Worm (Caenorhabditis elegans) whole organism, midembryonic: ENCODE results near the gene hlh-10.

ENCODE experiments used
- T22C8.4 ChIP-seq: fragments of 200-800 bp; sonication (Bioruptor generic); IDR thresholded peaks from 2 replicates; pipeline ENCODE4 v1.3.6; 2022; ENCODE audit warnings: missing genetic modification characterization, missing compliant biosample characterization
- cog-1 ChIP-seq: sonication (generic microtip); optimal IDR thresholded peaks from 2 replicates; lab custom pipeline; 2016; ENCODE audit warnings: missing genetic modification characterization, missing compliant biosample characterization
- flt-1 ChIP-seq: fragments of 200-800 bp; sonication (Bioruptor generic); IDR thresholded peaks from 2 replicates; pipeline ENCODE4 v1.3.6; 2022; ENCODE audit warnings: missing genetic modification characterization, missing compliant biosample characterization
- klf-2 ChIP-seq: fragments of 200-800 bp; sonication (Bioruptor generic); conservative IDR thresholded peaks from 2 replicates; pipeline ENCODE4 v1.3.6; 2022; ENCODE audit warnings: missing genetic modification reagents, missing genetic modification characterization, missing compliant biosample characterization
- med-1 ChIP-seq: sonication (generic microtip); optimal IDR thresholded peaks from 2 replicates; lab custom pipeline; 2017; ENCODE audit warnings: missing genetic modification characterization, mild to moderate bottlenecking, missing compliant biosample characterization, antibody characterized with exemption, missing genetic modification reagents; ENCODE audit not compliant: insufficient read depth
- ref-1 ChIP-seq: fragments of 200-800 bp; sonication (Bioruptor generic); conservative IDR thresholded peaks from 2 replicates; pipeline ENCODE4 v1.3.6; 2022; ENCODE audit warnings: missing genetic modification reagents, missing genetic modification characterization, missing compliant biosample characterization
- tab-1 ChIP-seq: fragments of 200-800 bp; sonication (Bioruptor generic); IDR thresholded peaks from 2 replicates; pipeline ENCODE4 v1.3.6; 2022; ENCODE audit warnings: missing genetic modification characterization, missing compliant biosample characterization
- ztf-23 ChIP-seq: fragments of 200-800 bp; sonication (Bioruptor generic); IDR thresholded peaks from 2 replicates; pipeline ENCODE4 v1.3.6; 2022; ENCODE audit warnings: missing genetic modification reagents, missing genetic modification characterization, missing compliant biosample characterization
- ztf-29 ChIP-seq: fragments of 200-800 bp; sonication (Bioruptor generic); IDR thresholded peaks from 2 replicates; pipeline ENCODE4 v1.3.6; 2022; ENCODE audit warnings: missing genetic modification reagents, missing genetic modification characterization, missing compliant biosample characterization

hlh-10 gene

DNA sequence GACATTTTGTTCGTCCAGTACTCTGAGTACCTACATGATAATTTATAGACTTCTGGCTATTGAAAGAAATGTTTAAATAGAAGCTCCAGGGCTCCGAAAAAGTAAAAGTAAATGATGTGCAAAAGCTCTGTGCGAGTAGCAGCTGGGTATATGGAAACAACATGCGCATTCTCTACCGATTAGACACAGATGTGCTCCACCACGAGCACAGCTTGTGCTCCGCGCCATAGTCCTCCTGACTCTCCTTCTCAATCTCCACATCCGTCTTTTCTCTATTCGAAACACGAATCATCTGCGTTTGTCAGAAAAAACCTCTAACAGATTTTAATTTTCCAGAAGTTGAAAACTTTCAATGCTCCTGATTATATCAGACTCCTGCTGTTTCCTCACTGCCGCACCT is 1.4 kb upstream of the hlh-10 start:
- TF ChIP-seq med-1 (GFP tag; lab: Kevin White, UChicago) = no peak

DNA sequence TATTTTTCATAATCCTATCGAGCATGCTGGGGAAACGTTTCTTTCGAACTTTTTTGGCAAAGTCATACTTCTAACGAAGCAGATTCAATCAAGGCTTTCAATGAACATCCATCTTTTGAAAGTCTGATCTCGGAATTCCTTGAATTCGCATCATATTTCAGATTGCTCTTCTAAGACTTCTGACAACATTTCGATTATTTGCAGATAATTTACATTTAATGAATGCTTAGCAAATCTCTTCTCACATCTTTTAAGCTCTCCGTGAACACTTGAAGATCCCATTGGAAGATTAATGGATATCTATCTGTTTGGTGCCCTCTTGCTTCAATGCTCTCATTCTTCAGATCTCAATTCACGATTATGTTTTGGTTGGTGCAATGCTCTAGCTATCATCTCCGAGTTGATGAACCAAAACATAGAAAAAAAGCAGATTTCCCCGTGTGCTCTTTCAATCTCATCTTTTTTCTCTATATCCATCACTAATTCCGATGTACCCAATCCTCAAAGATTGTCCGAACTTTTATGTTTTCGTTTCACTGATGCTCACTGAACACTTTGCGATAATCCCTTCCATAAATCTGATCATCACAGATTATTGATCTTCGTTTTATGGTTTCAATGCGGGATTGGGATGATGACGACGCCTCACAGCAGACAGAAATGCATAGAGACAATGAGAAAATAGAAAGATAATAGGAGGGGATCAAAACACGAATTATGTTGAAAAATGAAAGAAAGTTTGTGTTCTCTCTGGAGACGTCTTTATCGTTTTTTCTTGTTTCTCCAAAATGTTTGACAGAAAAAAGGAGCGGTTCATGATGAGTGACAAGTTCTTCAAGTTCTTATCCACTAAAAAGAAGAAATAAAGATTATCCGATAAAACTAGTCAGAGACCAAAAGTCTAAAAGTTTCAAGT is 7.6 kb downstream of the hlh-10 start:
- TF ChIP-seq med-1 (GFP tag; lab: Kevin White, UChicago) = no peak
- TF ChIP-seq ztf-23 (GFP tag; lab: Robert Waterston, UW) = no peak
- no peak for TF ChIP-seq klf-2 (GFP tag; lab: Robert Waterston, UW)
- no peak for TF ChIP-seq T22C8.4 (GFP tag; lab: Robert Waterston, UW)
- TF ChIP-seq cog-1 (tag; lab: Kevin White, UChicago) = no peak
- no peak for TF ChIP-seq ztf-29 (GFP tag; lab: Robert Waterston, UW)
- no peak for TF ChIP-seq ref-1
- no peak for TF ChIP-seq tab-1 (GFP tag; lab: Robert Waterston, UW)
- TF ChIP-seq flt-1 = no peak

DNA sequence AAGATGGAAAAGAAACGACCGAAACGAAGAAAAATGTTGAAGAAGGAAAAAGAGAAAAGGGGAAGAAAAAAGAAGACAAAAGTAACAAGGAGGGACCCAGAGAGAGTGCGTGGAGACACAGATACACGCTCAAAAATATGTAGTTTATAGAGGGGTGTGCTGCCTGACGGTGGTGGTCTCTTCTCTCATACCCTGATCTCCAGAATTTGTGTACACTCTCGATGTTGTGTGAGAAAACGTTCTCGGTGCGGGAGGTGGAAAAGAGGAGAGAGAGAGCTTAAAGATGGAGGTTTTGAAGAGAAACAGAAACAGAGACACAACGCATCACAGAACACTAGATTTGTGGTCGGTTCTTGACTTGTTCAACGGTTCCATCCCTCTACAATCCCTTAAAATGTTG is 8.4 kb downstream of the hlh-10 start:
- no peak for TF ChIP-seq ztf-23 (GFP tag; lab: Robert Waterston, UW)
- 0 out of 2 replicates have a peak, but pooled peaks have one; percentile 11 for TF ChIP-seq flt-1
- TF ChIP-seq cog-1 (tag; lab: Kevin White, UChicago) = peak; percentile 27

DNA sequence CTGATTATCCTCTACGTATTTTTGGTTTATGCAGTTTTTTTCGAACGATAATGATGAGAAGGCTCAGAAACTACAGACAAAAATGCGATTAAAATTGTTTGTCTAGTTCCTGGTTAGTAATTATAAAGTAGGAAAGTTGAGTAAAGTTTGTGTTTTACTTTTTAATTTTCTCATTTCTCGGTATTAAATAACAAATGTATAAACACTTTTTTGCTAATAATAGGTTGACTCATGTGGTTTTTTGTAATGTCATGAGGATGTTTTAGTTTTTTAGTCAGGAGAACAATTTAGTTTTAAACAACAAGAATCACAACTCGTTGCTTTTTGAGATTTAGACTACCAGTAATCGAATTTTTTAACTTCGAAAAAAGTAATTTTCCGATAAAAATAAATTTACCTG is 9.4 kb downstream of the hlh-10 start:
- no peak for TF ChIP-seq ref-1
- TF ChIP-seq ztf-23 (GFP tag; lab: Robert Waterston, UW) = no peak
- TF ChIP-seq klf-2 (GFP tag; lab: Robert Waterston, UW) = no peak
- TF ChIP-seq flt-1 = no peak
- no peak for TF ChIP-seq tab-1 (GFP tag; lab: Robert Waterston, UW)
- no peak for TF ChIP-seq cog-1 (tag; lab: Kevin White, UChicago)
- TF ChIP-seq T22C8.4 (GFP tag; lab: Robert Waterston, UW) = no peak
- no peak for TF ChIP-seq med-1 (GFP tag; lab: Kevin White, UChicago)
- TF ChIP-seq ztf-29 (GFP tag; lab: Robert Waterston, UW) = no peak

DNA sequence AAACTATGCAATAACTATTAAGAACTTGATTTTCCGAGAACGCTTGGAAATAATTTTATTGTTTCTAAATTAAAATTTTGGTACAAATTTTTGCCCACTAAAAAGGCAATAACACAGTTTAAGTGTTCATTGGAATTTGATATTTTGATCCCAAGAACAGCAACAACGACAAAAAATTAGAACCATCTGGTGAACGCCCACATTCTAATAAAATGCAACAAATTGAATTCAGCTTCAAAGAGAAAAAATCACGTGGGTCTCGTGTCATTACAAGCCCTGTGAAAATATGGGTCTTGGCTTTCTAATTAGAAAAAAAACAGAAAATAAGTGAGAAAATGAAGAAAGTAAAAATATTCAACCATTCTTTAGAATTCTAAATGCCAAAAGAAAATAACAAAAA is 10.2 kb downstream of the hlh-10 start:
- TF ChIP-seq cog-1 (tag; lab: Kevin White, UChicago) (no peak), tab-1 (GFP tag; lab: Robert Waterston, UW) (no peak), med-1 (GFP tag; lab: Kevin White, UChicago) (no peak), flt-1 (no peak), ztf-23 (GFP tag; lab: Robert Waterston, UW) (no peak), ref-1 (no peak), ztf-29 (GFP tag; lab: Robert Waterston, UW) (no peak), T22C8.4 (GFP tag; lab: Robert Waterston, UW) (no peak), klf-2 (GFP tag; lab: Robert Waterston, UW) (no peak)

DNA sequence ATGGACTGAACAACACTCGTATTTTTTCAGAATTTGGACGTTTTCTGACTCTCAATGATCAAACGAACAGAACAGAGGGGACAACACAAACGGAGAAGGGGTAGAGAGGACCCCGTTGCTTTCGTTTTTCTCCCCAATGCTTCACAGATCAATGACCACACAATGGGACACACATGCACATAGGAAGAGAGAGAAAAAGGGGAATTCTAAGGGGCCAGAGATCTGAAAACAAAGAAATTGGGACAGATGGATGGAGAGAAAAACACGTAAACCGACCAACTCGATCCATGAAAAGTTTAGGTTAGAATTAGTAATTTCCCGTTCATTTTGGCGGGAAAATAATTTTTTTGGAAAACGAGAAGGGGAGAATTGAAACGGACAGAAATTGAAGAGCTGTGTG is 11.6 kb downstream of the hlh-10 start:
- no peak for TF ChIP-seq cog-1 (tag; lab: Kevin White, UChicago)
- TF ChIP-seq T22C8.4 (GFP tag; lab: Robert Waterston, UW) = no peak
- no peak for TF ChIP-seq klf-2 (GFP tag; lab: Robert Waterston, UW)
- no peak for TF ChIP-seq med-1 (GFP tag; lab: Kevin White, UChicago)
- no peak for TF ChIP-seq ztf-29 (GFP tag; lab: Robert Waterston, UW)
- no peak for TF ChIP-seq flt-1
- TF ChIP-seq tab-1 (GFP tag; lab: Robert Waterston, UW) = no peak
- no peak for TF ChIP-seq ref-1
- no peak for TF ChIP-seq ztf-23 (GFP tag; lab: Robert Waterston, UW)

DNA sequence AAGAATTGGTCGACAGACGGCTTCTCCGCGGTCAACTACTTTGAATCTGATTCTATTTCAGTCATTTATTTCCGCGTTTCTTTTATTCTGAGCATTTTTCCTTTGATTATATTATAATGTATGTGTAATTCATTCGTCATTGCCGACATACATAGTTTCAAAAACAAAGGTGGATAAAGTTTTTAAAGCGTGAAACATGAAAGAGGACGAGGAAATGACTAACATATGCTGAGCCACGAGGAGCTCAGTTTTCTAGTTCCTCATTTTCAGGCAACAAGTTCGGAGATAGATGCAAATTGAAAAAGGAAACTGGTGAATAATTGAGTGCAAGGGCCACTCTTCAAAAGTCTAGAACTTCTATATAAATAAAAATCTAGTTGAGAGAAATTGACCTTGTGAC is 13.8 kb downstream of the hlh-10 start:
- TF ChIP-seq med-1 (GFP tag; lab: Kevin White, UChicago) (no peak), cog-1 (tag; lab: Kevin White, UChicago) (no peak), ref-1 (no peak), klf-2 (GFP tag; lab: Robert Waterston, UW) (no peak), flt-1 (no peak), tab-1 (GFP tag; lab: Robert Waterston, UW) (no peak), ztf-23 (GFP tag; lab: Robert Waterston, UW) (no peak), ztf-29 (GFP tag; lab: Robert Waterston, UW) (no peak), T22C8.4 (GFP tag; lab: Robert Waterston, UW) (no peak)

DNA sequence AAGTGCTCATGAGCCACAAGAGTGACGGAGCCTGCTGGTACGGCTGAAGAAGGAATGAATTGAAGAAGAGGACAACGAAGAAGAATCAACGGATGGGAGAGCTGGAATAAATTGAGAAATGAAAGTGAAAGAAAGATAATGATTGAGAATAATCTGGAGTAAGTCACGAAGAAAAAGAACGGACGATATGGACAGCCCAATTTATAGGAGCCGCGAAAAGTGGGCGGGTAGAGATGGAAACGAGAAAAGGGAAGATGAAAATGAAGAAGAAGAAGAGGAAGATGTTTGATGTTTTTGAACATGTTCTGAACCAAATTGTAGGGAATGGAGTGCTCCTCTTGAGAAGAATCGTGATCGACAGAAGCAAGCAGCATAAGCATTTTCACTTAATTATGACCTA is 15.6 kb downstream of the hlh-10 start, which contains the start of gene slc-17.7:
Gene slc-17.7 (minus strand): TSS at position 101 of the 400 bp plus-strand sequence.
- TF ChIP-seq T22C8.4 (GFP tag; lab: Robert Waterston, UW) (no peak), flt-1 (no peak), ref-1 (no peak), ztf-29 (GFP tag; lab: Robert Waterston, UW) (no peak), klf-2 (GFP tag; lab: Robert Waterston, UW) (no peak), med-1 (GFP tag; lab: Kevin White, UChicago) (no peak), cog-1 (tag; lab: Kevin White, UChicago) (no peak), tab-1 (GFP tag; lab: Robert Waterston, UW) (no peak), ztf-23 (GFP tag; lab: Robert Waterston, UW) (no peak)

DNA sequence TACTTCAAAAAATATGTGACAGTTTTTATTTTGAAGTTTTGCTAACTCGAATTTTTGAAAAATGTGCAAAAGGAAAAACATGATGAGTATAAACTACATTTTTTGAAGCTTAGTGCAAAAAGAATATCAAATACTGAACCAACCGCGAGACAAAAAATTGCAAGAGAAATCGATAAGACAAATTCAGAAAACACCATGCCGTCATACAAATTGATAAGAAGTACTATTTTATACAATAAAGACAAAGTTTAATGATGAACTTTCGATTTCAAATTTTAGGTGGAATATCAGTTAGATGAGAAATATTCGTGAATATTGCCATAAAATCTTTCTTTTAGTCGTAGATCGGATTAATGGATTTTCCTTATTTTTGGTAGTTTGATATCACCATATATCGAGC is 19.3 kb downstream of the hlh-10 start:
- TF ChIP-seq klf-2 (GFP tag; lab: Robert Waterston, UW) (no peak), ztf-23 (GFP tag; lab: Robert Waterston, UW) (no peak), cog-1 (tag; lab: Kevin White, UChicago) (no peak), tab-1 (GFP tag; lab: Robert Waterston, UW) (no peak), med-1 (GFP tag; lab: Kevin White, UChicago) (no peak), flt-1 (no peak), T22C8.4 (GFP tag; lab: Robert Waterston, UW) (no peak), ztf-29 (GFP tag; lab: Robert Waterston, UW) (no peak), ref-1 (no peak)
